Worm (Caenorhabditis elegans) whole organism, L1 larva: Measurements from ENCODE around the gene C25F9.13.

Source experiments
- C04F5.9 ChIP-seq: sonication (generic microtip); optimal IDR thresholded peaks from 2 replicates; lab custom pipeline; 2016; ENCODE audit warnings: missing genetic modification characterization, missing compliant biosample characterization
- alr-1 ChIP-seq: fragments of 200-800 bp; sonication (Bioruptor generic); optimal IDR thresholded peaks from 2 replicates; lab custom pipeline; 2018; ENCODE audit warnings: borderline replicate concordance, mild to moderate bottlenecking, missing genetic modification characterization, missing compliant biosample characterization
- lin-15B ChIP-seq: fragments of 150-350 bp; sonication (generic microtip); optimal IDR thresholded peaks from 3 replicates; lab custom pipeline; 2014; ENCODE audit warnings: missing biosample characterization, missing genetic modification characterization
- nhr-76 ChIP-seq: sonication (generic microtip); optimal IDR thresholded peaks from 2 replicates; lab custom pipeline; 2017; ENCODE audit warnings: missing biosample characterization, missing genetic modification characterization
- nhr-77 ChIP-seq: fragments of 150-350 bp; optimal IDR thresholded peaks from 2 replicates; lab custom pipeline; 2014; ENCODE audit warnings: missing biosample characterization, missing genetic modification characterization
- snpc-4 ChIP-seq: fragments of 150-350 bp; optimal IDR thresholded peaks from 2 replicates; lab custom pipeline; 2014; ENCODE audit warnings: missing biosample characterization, missing genetic modification characterization
- sox-4 ChIP-seq: sonication (generic microtip); optimal IDR thresholded peaks from 2 replicates; lab custom pipeline; 2016; ENCODE audit warnings: missing genetic modification characterization, missing compliant biosample characterization
- unc-62 ChIP-seq: fragments of 150-350 bp; optimal IDR thresholded peaks from 2 replicates; lab custom pipeline; 2014; ENCODE audit warnings: missing biosample characterization, missing genetic modification reagents, missing genetic modification characterization
- ztf-11 ChIP-seq, 2 experiments: sonication (generic microtip); optimal IDR thresholded peaks; 2 replicates each; lab custom pipeline; 2016 to 2017; ENCODE audit warnings: missing genetic modification characterization in 2 of 2, missing biosample characterization in 1 of 2, missing compliant biosample characterization in 1 of 2

- TF ChIP-seq snpc-4 (tag; lab: Kevin White, UChicago) (no peak), nhr-77 (tag; lab: Kevin White, UChicago) (no peak), ztf-11 (tag; optimal IDR thresholded peaks at IDR 0.05; lab: Kevin White, UChicago) (no peak), alr-1 (tag; lab: Kevin White, UChicago) (no peak), nhr-76 (tag; lab: Kevin White, UChicago) (no peak), lin-15B (tag; lab: Kevin White, UChicago) (no peak), sox-4 (tag; lab: Kevin White, UChicago) (no peak), C04F5.9 (tag; lab: Kevin White, UChicago) (no peak), unc-62 (GFP tag; lab: Kevin White, UChicago) (no peak)
Observed at ce11 chrV:19436307-19436706, 37.5 kb upstream of the C25F9.13 start, which contains the start of gene C25F9.14.
